Fruit fly (Drosophila melanogaster): Measurements from ENCODE around the gene CG5653.

dm6 chr3L:8982044-8982443 lies 15.9 kb upstream of the CG5653 start:
- TF ChIP-seq Eip75B (GFP tag; optimal IDR thresholded peaks at IDR 0.05) (no peak), Hr39 (GFP tag; optimal IDR thresholded peaks at IDR 0.05) (no peak), esn (GFP tag; optimal IDR thresholded peaks at IDR 0.05) (no peak), CG31627 (GFP tag; optimal IDR thresholded peaks at IDR 0.05) (no peak), salr (GFP tag; optimal IDR thresholded peaks at IDR 0.05) (no peak)

Data from whole organism, prepupa.